Worm (Caenorhabditis elegans): ENCODE measurements around the gene F26F2.5.
"Not testable (repeated sequence)": the region's sequence is repeated elsewhere in the genome, so short reads cannot be mapped to it uniquely, and the experiment has no call there.

Gene F26F2.5

DNA sequence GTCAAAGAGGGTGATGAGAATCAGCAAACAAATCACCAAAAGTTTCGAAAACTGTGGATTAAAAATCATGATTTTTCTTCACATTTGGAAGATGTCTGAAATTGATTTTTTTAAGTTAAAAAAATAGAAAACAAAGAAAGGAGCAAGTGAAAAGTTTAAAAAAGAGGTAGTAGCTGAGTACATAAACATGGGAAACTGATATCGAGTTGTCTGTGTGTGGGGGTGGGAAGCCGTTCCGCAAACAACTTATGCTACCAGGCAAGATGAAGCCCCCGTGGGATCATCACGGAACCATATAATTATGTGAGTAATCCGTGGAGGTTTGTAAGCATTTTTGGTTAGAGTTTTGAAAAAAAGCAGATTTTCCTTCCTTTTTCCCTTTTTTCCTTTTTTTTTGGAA is 22.4 kb upstream of the F26F2.5 start, which contains the start of gene Y38H6C.20:
TSS of gene Y38H6C.20 (minus strand) at position 101 of the 400 bp plus-strand sequence.
- TF ChIP-seq cog-1 (tag; optimal IDR thresholded peaks at IDR 0.05) (no peak), ztf-29 (GFP tag; IDR thresholded peaks at IDR 0.05) (no peak), flt-1 (GFP tag; IDR thresholded peaks at IDR 0.05) (no peak), tab-1 (GFP tag; IDR thresholded peaks at IDR 0.05) (no peak), ref-1 (GFP tag; conservative IDR thresholded peaks at IDR 0.05) (no peak), ztf-23 (GFP tag; IDR thresholded peaks at IDR 0.05) (no peak), med-1 (GFP tag; optimal IDR thresholded peaks at IDR 0.05; ENCODE audit: insufficient read depth) (no peak), T22C8.4 (GFP tag; IDR thresholded peaks at IDR 0.05) (no peak), klf-2 (GFP tag; conservative IDR thresholded peaks at IDR 0.05) (no peak)

DNA sequence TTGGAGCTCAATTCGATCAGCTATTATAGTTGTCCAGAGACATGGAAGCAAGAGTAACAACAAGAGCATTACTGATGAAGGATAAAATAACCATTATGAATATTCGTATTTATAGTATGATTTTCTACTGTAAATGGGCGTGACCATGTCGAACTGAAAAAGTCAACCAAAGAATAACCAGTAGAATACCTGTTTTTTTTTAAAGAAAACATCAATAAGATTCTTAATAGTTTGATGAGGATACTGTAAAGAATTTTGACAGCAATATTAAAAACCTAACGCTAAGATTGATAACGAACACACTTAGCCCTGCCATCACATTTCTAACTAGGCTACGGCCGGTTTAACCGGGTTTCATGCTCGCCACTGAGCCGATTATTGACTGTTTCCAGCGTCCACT is 20.5 kb upstream of the F26F2.5 start, which contains the start of gene vmo-1:
TSS of gene vmo-1 (minus strand) at position 101 of the 400 bp plus-strand sequence.
- TF ChIP-seq med-1 (GFP tag; optimal IDR thresholded peaks at IDR 0.05; ENCODE audit: insufficient read depth) (no peak), ref-1 (GFP tag; conservative IDR thresholded peaks at IDR 0.05) (no peak), tab-1 (GFP tag; IDR thresholded peaks at IDR 0.05) (no peak), flt-1 (GFP tag; IDR thresholded peaks at IDR 0.05) (no peak), ztf-23 (GFP tag; IDR thresholded peaks at IDR 0.05) (no peak), T22C8.4 (GFP tag; IDR thresholded peaks at IDR 0.05) (no peak), cog-1 (tag; optimal IDR thresholded peaks at IDR 0.05) (no peak), klf-2 (GFP tag; conservative IDR thresholded peaks at IDR 0.05) (no peak), ztf-29 (GFP tag; IDR thresholded peaks at IDR 0.05) (no peak)

DNA sequence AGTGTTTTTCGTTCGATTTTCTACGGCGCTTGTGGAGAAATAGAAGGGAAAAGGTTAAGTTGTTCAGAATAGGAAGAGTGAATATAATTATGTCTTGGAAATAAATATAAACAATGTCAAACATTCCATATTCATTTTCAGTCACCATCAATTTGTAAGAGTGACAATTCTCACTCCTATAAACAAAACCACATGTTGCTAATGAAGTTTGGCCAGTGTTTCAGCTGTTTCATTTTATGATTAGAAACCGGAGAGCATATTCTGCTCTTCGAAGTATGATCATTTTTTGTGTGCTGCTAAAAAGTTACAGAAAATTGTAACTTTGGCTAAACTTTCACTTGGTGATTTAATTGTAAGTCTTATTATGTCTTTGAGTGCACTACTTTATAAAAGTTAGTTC is 18.4 kb upstream of the F26F2.5 start, which contains the start of gene Y38H6C.21:
TSS of gene Y38H6C.21 (minus strand) at position 148 of the 400 bp plus-strand sequence.
- TF ChIP-seq ztf-23 (GFP tag; IDR thresholded peaks at IDR 0.05) (no peak), tab-1 (GFP tag; IDR thresholded peaks at IDR 0.05) (no peak), ztf-29 (GFP tag; IDR thresholded peaks at IDR 0.05) (no peak), flt-1 (GFP tag; IDR thresholded peaks at IDR 0.05) (no peak), cog-1 (tag; optimal IDR thresholded peaks at IDR 0.05) (no peak), klf-2 (GFP tag; conservative IDR thresholded peaks at IDR 0.05) (no peak), ref-1 (GFP tag; conservative IDR thresholded peaks at IDR 0.05) (no peak), med-1 (GFP tag; optimal IDR thresholded peaks at IDR 0.05; ENCODE audit: insufficient read depth) (no peak), T22C8.4 (GFP tag; IDR thresholded peaks at IDR 0.05) (no peak)

DNA sequence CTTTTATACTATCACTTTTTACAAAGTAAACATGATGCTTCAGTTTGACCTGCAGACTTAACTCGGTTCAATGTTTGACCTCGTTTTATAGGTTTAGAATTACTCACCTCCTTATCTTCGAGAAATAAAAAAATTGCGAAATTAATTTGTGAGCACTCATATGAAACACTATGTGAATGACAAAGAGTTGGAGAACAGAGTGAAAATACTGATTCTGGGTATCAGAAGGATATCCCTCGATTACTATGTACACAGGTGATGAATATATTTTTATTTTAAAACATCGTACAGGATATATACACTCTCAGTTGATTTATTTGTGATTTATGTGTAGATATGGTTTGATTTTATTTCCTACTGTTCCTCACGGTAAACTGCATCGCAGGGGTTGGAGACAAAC is 17.2 kb upstream of the F26F2.5 start, which contains the start of gene Y38H6C.23:
TSS of gene Y38H6C.23 (minus strand) at position 101 of the 400 bp plus-strand sequence.
- TF ChIP-seq cog-1 (tag; optimal IDR thresholded peaks at IDR 0.05) (no peak), flt-1 (GFP tag; IDR thresholded peaks at IDR 0.05) (no peak), ztf-23 (GFP tag; IDR thresholded peaks at IDR 0.05) (no peak), tab-1 (GFP tag; IDR thresholded peaks at IDR 0.05) (no peak), klf-2 (GFP tag; conservative IDR thresholded peaks at IDR 0.05) (no peak), T22C8.4 (GFP tag; IDR thresholded peaks at IDR 0.05) (no peak), ztf-29 (GFP tag; IDR thresholded peaks at IDR 0.05) (no peak), ref-1 (GFP tag; conservative IDR thresholded peaks at IDR 0.05) (no peak), med-1 (GFP tag; optimal IDR thresholded peaks at IDR 0.05; ENCODE audit: insufficient read depth) (no peak)

DNA sequence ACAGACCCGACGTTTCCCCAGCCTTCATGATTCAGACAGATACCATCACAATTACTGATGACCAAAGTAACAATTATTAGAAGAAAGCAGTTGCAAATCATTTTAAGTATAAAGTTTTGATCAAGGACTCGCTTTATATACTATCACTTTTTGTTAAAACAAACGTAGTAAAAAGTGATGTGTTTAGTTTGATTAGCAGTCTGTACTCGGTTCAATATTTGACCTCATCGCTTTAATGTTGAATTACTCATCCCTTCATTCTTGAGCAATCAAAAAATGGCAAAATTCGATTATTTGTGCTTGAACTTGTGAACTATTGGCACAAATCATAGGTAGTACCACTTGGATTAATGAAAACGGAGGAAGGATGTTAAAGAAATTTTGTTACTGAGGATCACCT is 15.2 kb upstream of the F26F2.5 start, which contains the start of gene abf-4:
TSS of gene abf-4 (minus strand) at position 101 of the 400 bp plus-strand sequence.
- TF ChIP-seq ztf-23 (GFP tag; IDR thresholded peaks at IDR 0.05) (no peak), ztf-29 (GFP tag; IDR thresholded peaks at IDR 0.05) (no peak), tab-1 (GFP tag; IDR thresholded peaks at IDR 0.05) (no peak), med-1 (GFP tag; optimal IDR thresholded peaks at IDR 0.05; ENCODE audit: insufficient read depth) (no peak), T22C8.4 (GFP tag; IDR thresholded peaks at IDR 0.05) (no peak), ref-1 (GFP tag; conservative IDR thresholded peaks at IDR 0.05) (no peak), klf-2 (GFP tag; conservative IDR thresholded peaks at IDR 0.05) (no peak), cog-1 (tag; optimal IDR thresholded peaks at IDR 0.05) (no peak), flt-1 (GFP tag; IDR thresholded peaks at IDR 0.05) (no peak)

DNA sequence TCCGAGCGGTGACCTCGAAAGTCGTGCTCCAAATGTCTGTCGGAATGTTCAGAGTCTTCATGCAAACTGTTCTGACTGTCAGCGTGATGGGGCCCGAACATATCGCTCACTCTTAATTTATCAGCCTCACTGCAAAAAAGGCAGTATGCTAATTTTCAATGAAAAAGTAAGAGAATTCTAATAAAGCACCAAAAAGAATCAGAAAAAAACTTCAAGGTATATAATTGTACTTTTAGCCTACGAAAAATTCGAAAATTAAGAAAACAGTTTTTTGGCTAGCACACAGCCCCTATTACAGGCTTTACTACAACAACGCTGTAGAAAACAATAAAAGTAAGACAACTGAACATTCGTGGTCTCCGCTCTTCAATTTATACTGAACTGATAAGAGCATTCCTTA is 11.7 kb upstream of the F26F2.5 start, which contains the start of gene F26F2.1:
TSS of gene F26F2.1 (minus strand) at position 101 of the 400 bp plus-strand sequence.
- no peak for TF ChIP-seq cog-1 (tag; optimal IDR thresholded peaks at IDR 0.05)
- no peak for TF ChIP-seq klf-2 (GFP tag; conservative IDR thresholded peaks at IDR 0.05)
- TF ChIP-seq med-1 (GFP tag; optimal IDR thresholded peaks at IDR 0.05; ENCODE audit: insufficient read depth): no peak
- no peak for TF ChIP-seq ztf-23 (GFP tag; IDR thresholded peaks at IDR 0.05)
- no peak for TF ChIP-seq ref-1 (GFP tag; conservative IDR thresholded peaks at IDR 0.05)
- TF ChIP-seq flt-1 (GFP tag; IDR thresholded peaks at IDR 0.05): no peak

DNA sequence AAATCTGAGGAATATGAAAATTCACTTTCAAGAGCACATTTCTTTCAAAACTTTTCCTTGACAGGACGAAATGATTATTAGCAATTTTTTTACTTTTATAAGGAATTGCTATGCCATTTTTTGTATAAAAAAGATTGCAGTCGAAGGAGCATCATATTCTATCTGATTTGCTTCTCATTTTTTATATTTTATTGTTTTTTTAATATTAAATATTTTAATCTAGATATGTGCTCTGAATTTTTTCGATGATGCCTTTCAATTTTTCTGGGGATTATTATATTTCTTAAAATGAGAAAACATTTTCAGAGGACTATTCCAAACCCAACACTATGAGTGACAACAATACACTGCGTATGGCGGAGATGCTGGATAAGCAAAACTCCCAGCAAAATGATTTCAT is 9.4 kb upstream of the F26F2.5 start, which contains the start of gene F26F2.13:
TSS of gene F26F2.13 (plus strand) at position 301 of the 400 bp plus-strand sequence.
- not testable (repeated sequence) for TF ChIP-seq ztf-23 (GFP tag; IDR thresholded peaks at IDR 0.05); tab-1 (GFP tag; IDR thresholded peaks at IDR 0.05); cog-1 (tag; optimal IDR thresholded peaks at IDR 0.05)

DNA sequence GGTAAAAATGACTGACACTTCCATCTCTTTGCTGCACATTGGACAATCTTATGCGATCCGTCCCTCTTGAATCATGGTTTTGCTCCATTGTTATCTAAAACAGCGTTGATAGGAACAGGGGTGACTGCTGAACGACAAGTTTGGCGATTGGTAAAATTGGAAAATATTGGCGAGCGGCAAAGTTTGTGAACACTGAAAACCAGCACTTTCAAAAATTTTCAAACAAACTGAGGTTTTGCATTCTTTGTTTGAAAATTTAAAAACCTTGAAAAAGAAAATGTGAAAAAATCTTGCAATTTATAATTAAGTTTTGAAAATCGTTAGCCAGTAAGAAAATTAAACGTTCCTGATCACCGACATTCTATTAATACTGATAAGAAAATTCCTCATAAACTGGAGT is 7.0 kb upstream of the F26F2.5 start, which contains the start of gene F26F2.3:
TSS of gene F26F2.3 (minus strand) at position 101 of the 400 bp plus-strand sequence.
- TF ChIP-seq flt-1 (GFP tag; IDR thresholded peaks at IDR 0.05) (no peak), tab-1 (GFP tag; IDR thresholded peaks at IDR 0.05) (no peak), T22C8.4 (GFP tag; IDR thresholded peaks at IDR 0.05) (no peak), klf-2 (GFP tag; conservative IDR thresholded peaks at IDR 0.05) (no peak)

DNA sequence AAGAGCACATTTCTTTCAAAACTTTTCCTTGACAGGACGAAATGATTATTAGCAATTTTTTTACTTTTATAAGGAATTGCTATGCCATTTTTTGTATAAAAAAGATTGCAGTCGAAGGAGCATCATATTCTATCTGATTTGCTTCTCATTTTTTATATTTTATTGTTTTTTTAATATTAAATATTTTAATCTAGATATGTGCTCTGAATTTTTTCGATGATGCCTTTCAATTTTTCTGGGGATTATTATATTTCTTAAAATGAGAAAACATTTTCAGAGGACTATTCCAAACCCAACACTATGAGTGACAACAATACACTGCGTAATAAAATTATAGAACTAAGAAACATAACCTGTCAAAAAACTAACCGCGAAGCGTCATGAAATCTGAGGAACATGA is 4.5 kb upstream of the F26F2.5 start, which contains the start of gene F26F2.4:
TSS of gene F26F2.4 (plus strand) at position 301 of the 400 bp plus-strand sequence.
- TF ChIP-seq ztf-29 (GFP tag; IDR thresholded peaks at IDR 0.05); cog-1 (tag; optimal IDR thresholded peaks at IDR 0.05); med-1 (GFP tag; optimal IDR thresholded peaks at IDR 0.05; ENCODE audit: insufficient read depth): not testable (repeated sequence)

DNA sequence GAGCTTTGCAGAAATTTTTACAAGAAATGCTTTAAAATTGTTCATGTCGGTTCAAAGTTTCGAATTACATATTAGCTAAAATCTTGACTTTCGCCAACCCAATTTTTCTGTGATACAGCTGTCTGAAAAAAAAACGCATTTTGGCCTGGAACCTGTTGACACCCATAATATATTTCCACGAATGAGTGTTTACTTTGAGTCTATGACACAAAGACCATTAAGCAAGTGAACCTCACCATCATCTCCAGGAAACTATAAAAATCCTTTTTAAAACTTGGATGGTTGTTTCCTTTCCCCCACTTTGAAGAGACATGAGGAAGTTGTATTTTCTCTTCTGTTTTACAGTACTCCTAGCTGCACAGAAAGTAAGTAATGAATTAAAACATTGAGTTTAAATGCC is 822 bp downstream of the F26F2.5 start, which contains the start of gene clec-263:
TSS of gene clec-263 (plus strand) at position 301 of the 400 bp plus-strand sequence.
- TF ChIP-seq ztf-23 (GFP tag; IDR thresholded peaks at IDR 0.05): no peak
- no peak for TF ChIP-seq tab-1 (GFP tag; IDR thresholded peaks at IDR 0.05)
- no peak for TF ChIP-seq ref-1 (GFP tag; conservative IDR thresholded peaks at IDR 0.05)
- no peak for TF ChIP-seq T22C8.4 (GFP tag; IDR thresholded peaks at IDR 0.05)

Measured in whole organism, midembryonic.